Fruit fly (Drosophila melanogaster) whole organism, embryonic: ENCODE results near the gene cert.

Experiments used
- B-H2 ChIP-seq: fragments of 200-800 bp; sonication (Bioruptor generic); optimal IDR thresholded peaks from 2 replicates; lab custom pipeline; 2018; ENCODE audit warnings: missing biosample characterization, mild to moderate bottlenecking, missing genetic modification characterization
- BEAF-32 ChIP-seq: fragments of 200-800 bp; sonication (Bioruptor generic); optimal IDR thresholded peaks from 3 replicates; lab custom pipeline; 2017; ENCODE audit warnings: missing biosample characterization, missing genetic modification characterization, mild to moderate bottlenecking, moderate library complexity, missing genetic modification reagents
- BtbVII ChIP-seq: fragments of 200-800 bp; sonication (Bioruptor generic); optimal IDR thresholded peaks from 3 replicates; lab custom pipeline; 2017; ENCODE audit warnings: missing biosample characterization, mild to moderate bottlenecking, missing genetic modification characterization
- C15 ChIP-seq: fragments of 200-800 bp; sonication (Bioruptor generic); IDR thresholded peaks from 3 replicates; pipeline ENCODE4 v1.3.6; 2022; ENCODE audit warnings: missing biosample characterization, missing genetic modification characterization
- CG10209 ChIP-seq: fragments of 200-800 bp; sonication (Bioruptor generic); optimal IDR thresholded peaks from 3 replicates; lab custom pipeline; 2017; ENCODE audit warnings: missing biosample characterization, mild to moderate bottlenecking, missing genetic modification characterization, missing genetic modification reagents
- CG10431 ChIP-seq: fragments of 200-800 bp; sonication (Bioruptor generic); optimal IDR thresholded peaks from 3 replicates; lab custom pipeline; 2018; ENCODE audit warnings: missing biosample characterization, mild to moderate bottlenecking, missing genetic modification characterization
- CG11456 ChIP-seq: fragments of 200-800 bp; sonication (Bioruptor generic); IDR thresholded peaks from 3 replicates; pipeline ENCODE4 v1.3.6; 2022; ENCODE audit warnings: missing biosample characterization, missing genetic modification characterization
- CG13287 ChIP-seq: fragments of 200-800 bp; sonication (Bioruptor generic); IDR thresholded peaks from 2 replicates; pipeline ENCODE4 v1.3.6; 2022; ENCODE audit warnings: missing biosample characterization, missing genetic modification characterization; ENCODE audit not compliant: partially characterized antibody
- CG13296 ChIP-seq: fragments of 200-800 bp; sonication (Bioruptor generic); optimal IDR thresholded peaks from 3 replicates; lab custom pipeline; 2018; ENCODE audit warnings: missing biosample characterization, mild to moderate bottlenecking, missing genetic modification characterization
- CG13624 ChIP-seq: fragments of 200-800 bp; sonication (Bioruptor generic); optimal IDR thresholded peaks from 2 replicates; lab custom pipeline; 2016; ENCODE audit warnings: missing biosample characterization, missing genetic modification characterization
- CG14710 ChIP-seq: fragments of 200-800 bp; sonication (Bioruptor generic); optimal IDR thresholded peaks from 3 replicates; lab custom pipeline; 2019; ENCODE audit warnings: missing biosample characterization, mild to moderate bottlenecking, missing genetic modification characterization, moderate library complexity
- CG16815 ChIP-seq: fragments of 200-800 bp; sonication (Bioruptor generic); optimal IDR thresholded peaks from 3 replicates; lab custom pipeline; 2017; ENCODE audit warnings: missing biosample characterization, mild to moderate bottlenecking, missing genetic modification characterization
- CG18619 ChIP-seq: fragments of 200-800 bp; sonication (Bioruptor generic); optimal IDR thresholded peaks from 3 replicates; lab custom pipeline; 2017; ENCODE audit warnings: missing biosample characterization, mild to moderate bottlenecking, missing genetic modification characterization
- CG18764 ChIP-seq: fragments of 200-800 bp; sonication (Bioruptor generic); optimal IDR thresholded peaks from 3 replicates; lab custom pipeline; 2016; ENCODE audit warnings: missing biosample characterization, missing genetic modification characterization
- CG2120 ChIP-seq: fragments of 200-800 bp; sonication (Bioruptor generic); optimal IDR thresholded peaks from 3 replicates; lab custom pipeline; 2016; ENCODE audit warnings: missing biosample characterization, missing genetic modification characterization
- CG2129 ChIP-seq: fragments of 200-800 bp; sonication (Bioruptor generic); IDR thresholded peaks from 2 replicates; pipeline ENCODE4 v1.3.6; 2022; ENCODE audit warnings: missing biosample characterization, missing genetic modification characterization; ENCODE audit not compliant: partially characterized antibody
- CG2678 ChIP-seq: fragments of 200-800 bp; sonication (Bioruptor generic); optimal IDR thresholded peaks from 3 replicates; lab custom pipeline; 2019; ENCODE audit warnings: missing biosample characterization, mild to moderate bottlenecking, missing genetic modification characterization, moderate library complexity
- CG2875 ChIP-seq: fragments of 200-800 bp; sonication (Bioruptor generic); optimal IDR thresholded peaks from 2 replicates; lab custom pipeline; 2017; ENCODE audit warnings: missing biosample characterization, mild to moderate bottlenecking, missing genetic modification characterization, missing genetic modification reagents
- CG32767 ChIP-seq: fragments of 200-800 bp; sonication (Bioruptor generic); IDR thresholded peaks from 2 replicates; pipeline ENCODE4 v1.3.6; 2022; ENCODE audit warnings: missing biosample characterization, missing genetic modification characterization
- CG4360 ChIP-seq: fragments of 200-800 bp; sonication (Bioruptor generic); IDR thresholded peaks from 2 replicates; pipeline ENCODE4 v1.3.6; 2022; ENCODE audit warnings: missing biosample characterization, missing genetic modification characterization
- CG6254 ChIP-seq: fragments of 200-800 bp; sonication (Bioruptor generic); optimal IDR thresholded peaks from 3 replicates; lab custom pipeline; 2017; ENCODE audit warnings: mild to moderate bottlenecking, missing biosample characterization, missing genetic modification reagents, missing genetic modification characterization
- CG6683 ChIP-seq: fragments of 200-800 bp; sonication (Bioruptor generic); optimal IDR thresholded peaks from 2 replicates; lab custom pipeline; 2017; ENCODE audit warnings: missing biosample characterization, mild to moderate bottlenecking, missing genetic modification characterization, missing genetic modification reagents
- CG6765 ChIP-seq: fragments of 200-800 bp; sonication (Bioruptor generic); optimal IDR thresholded peaks from 3 replicates; lab custom pipeline; 2017; ENCODE audit warnings: missing biosample characterization, mild to moderate bottlenecking, missing genetic modification characterization
- CG6854 ChIP-seq: fragments of 200-800 bp; sonication (Bioruptor generic); optimal IDR thresholded peaks from 3 replicates; lab custom pipeline; 2017; ENCODE audit warnings: missing biosample characterization, mild to moderate bottlenecking, missing genetic modification characterization
- CG7786 ChIP-seq: fragments of 200-800 bp; sonication (Bioruptor generic); optimal IDR thresholded peaks from 2 replicates; lab custom pipeline; 2016; ENCODE audit warnings: missing biosample characterization, missing genetic modification characterization
- CG9797 ChIP-seq: fragments of 200-800 bp; sonication (Bioruptor generic); optimal IDR thresholded peaks from 3 replicates; lab custom pipeline; 2018; ENCODE audit warnings: missing biosample characterization, mild to moderate bottlenecking, missing genetic modification characterization
- CG9817 ChIP-seq: fragments of 200-800 bp; sonication (Bioruptor generic); optimal IDR thresholded peaks from 2 replicates; lab custom pipeline; 2018; ENCODE audit warnings: missing biosample characterization, mild to moderate bottlenecking, missing genetic modification characterization, moderate library complexity
- Dbx ChIP-seq: fragments of 200-800 bp; sonication (Bioruptor generic); IDR thresholded peaks from 3 replicates; pipeline ENCODE4 v1.3.6; 2022; ENCODE audit warnings: missing biosample characterization, missing genetic modification characterization
- Doc3 ChIP-seq: fragments of 200-800 bp; sonication (Bioruptor generic); IDR thresholded peaks from 3 replicates; pipeline ENCODE4 v1.3.6; 2022; ENCODE audit warnings: missing biosample characterization, missing genetic modification characterization; ENCODE audit not compliant: partially characterized antibody
- Gug ChIP-seq: fragments of 200-800 bp; sonication (Bioruptor generic); IDR thresholded peaks from 4 replicates; pipeline ENCODE4 v1.3.6; 2022; ENCODE audit warnings: missing biosample characterization, missing genetic modification characterization
- HLHmδ ChIP-seq: fragments of 200-800 bp; sonication (Bioruptor generic); optimal IDR thresholded peaks from 2 replicates; lab custom pipeline; 2018; ENCODE audit warnings: missing biosample characterization, mild to moderate bottlenecking, missing genetic modification characterization, moderate library complexity
- Hmr ChIP-seq: fragments of 200-800 bp; sonication (Bioruptor generic); optimal IDR thresholded peaks from 3 replicates; lab custom pipeline; 2017; ENCODE audit warnings: mild to moderate bottlenecking, missing biosample characterization, missing genetic modification reagents, missing genetic modification characterization
- Hr51 ChIP-seq, 2 experiments: fragments of 200-800 bp; sonication (Bioruptor generic); optimal IDR thresholded peaks; 2 replicates in 1 of 2; 3 replicates in 1 of 2; lab custom pipeline; 2016 to 2018; ENCODE audit warnings: missing biosample characterization in 2 of 2, missing genetic modification characterization in 2 of 2, mild to moderate bottlenecking in 1 of 2, moderate library complexity in 1 of 2
- Meics ChIP-seq: fragments of 200-800 bp; sonication (Bioruptor generic); optimal IDR thresholded peaks from 2 replicates; lab custom pipeline; 2017; ENCODE audit warnings: missing biosample characterization, mild to moderate bottlenecking, missing genetic modification characterization
- NC2α ChIP-seq: fragments of 200-800 bp; sonication (Bioruptor generic); optimal IDR thresholded peaks from 2 replicates; lab custom pipeline; 2016; ENCODE audit warnings: missing biosample characterization, missing genetic modification characterization
- NC2β ChIP-seq: fragments of 200-800 bp; sonication (Bioruptor generic); optimal IDR thresholded peaks from 2 replicates; lab custom pipeline; 2016; ENCODE audit warnings: missing biosample characterization, missing genetic modification characterization
- Rx ChIP-seq: fragments of 200-800 bp; sonication (Bioruptor generic); IDR thresholded peaks from 2 replicates; pipeline ENCODE4 v1.3.6; 2022; ENCODE audit warnings: missing biosample characterization, missing genetic modification characterization
- Sox100B ChIP-seq: fragments of 200-800 bp; sonication (Bioruptor generic); optimal IDR thresholded peaks from 3 replicates; lab custom pipeline; 2018; ENCODE audit warnings: missing biosample characterization, mild to moderate bottlenecking, missing genetic modification characterization
- YL-1 ChIP-seq: fragments of 200-800 bp; sonication (Bioruptor generic); optimal IDR thresholded peaks from 3 replicates; lab custom pipeline; 2017; ENCODE audit warnings: missing biosample characterization, mild to moderate bottlenecking, missing genetic modification characterization
- cad ChIP-seq: fragments of >200 bp; optimal IDR thresholded peaks from 2 replicates; lab custom pipeline; 2017; ENCODE audit warnings: missing biosample characterization, missing genetic modification characterization
- cato ChIP-seq: fragments of 200-800 bp; sonication (Bioruptor generic); optimal IDR thresholded peaks from 2 replicates; lab custom pipeline; 2016; ENCODE audit warnings: missing biosample characterization, missing genetic modification characterization, borderline replicate concordance
- cwo ChIP-seq: fragments of 200-800 bp; sonication (Bioruptor generic); optimal IDR thresholded peaks from 3 replicates; lab custom pipeline; 2017; ENCODE audit warnings: missing biosample characterization, missing genetic modification characterization, mild to moderate bottlenecking, moderate library complexity, missing genetic modification reagents
- kay ChIP-seq: fragments of 200-800 bp; sonication (Bioruptor generic); optimal IDR thresholded peaks from 2 replicates; lab custom pipeline; 2016; ENCODE audit warnings: missing biosample characterization, missing genetic modification characterization
- lmd ChIP-seq: fragments of 200-800 bp; sonication (Bioruptor generic); IDR thresholded peaks from 2 replicates; pipeline ENCODE4 v1.3.6; 2022; ENCODE audit warnings: missing biosample characterization, missing genetic modification characterization
- lov ChIP-seq, 2 experiments: fragments of 200-800 bp in 1 of 2; fragments of >200 bp in 1 of 2; sonication (Bioruptor generic) in 1 of 2; IDR thresholded peaks in 1 of 2; optimal IDR thresholded peaks in 1 of 2; 2 replicates in 1 of 2; 3 replicates in 1 of 2; pipeline versions ENCODE4 v1.3.6 to Lab custom; 2017 to 2022; ENCODE audit warnings: missing biosample characterization in 1 of 2, missing genetic modification characterization in 1 of 2
- mam ChIP-seq: fragments of 200-800 bp; sonication (Bioruptor generic); optimal IDR thresholded peaks from 3 replicates; lab custom pipeline; 2016; ENCODE audit warnings: missing biosample characterization, missing genetic modification characterization
- tap ChIP-seq: fragments of 200-800 bp; optimal IDR thresholded peaks from 3 replicates; lab custom pipeline; 2019; ENCODE audit warnings: missing biosample characterization, mild to moderate bottlenecking, missing genetic modification characterization, moderate library complexity
- tll ChIP-seq, 2 experiments: fragments of 200-800 bp in 1 of 2; fragments of >200 bp in 1 of 2; sonication (Bioruptor generic) in 1 of 2; optimal IDR thresholded peaks; 2 replicates each; lab custom pipeline; 2017 to 2019; ENCODE audit warnings: missing biosample characterization in 2 of 2, missing genetic modification characterization in 2 of 2, mild to moderate bottlenecking in 1 of 2, moderate library complexity in 1 of 2
- zfh1 ChIP-seq: fragments of 200-800 bp; sonication (Bioruptor generic); IDR thresholded peaks from 3 replicates; pipeline ENCODE4 v1.3.6; 2022; ENCODE audit warnings: missing biosample characterization, missing genetic modification characterization
- zfh2 ChIP-seq: fragments of 200-800 bp; sonication (Bioruptor generic); optimal IDR thresholded peaks from 2 replicates; lab custom pipeline; 2016; ENCODE audit warnings: missing biosample characterization, missing genetic modification characterization

Gene cert

dm6 chr3L:8284651-8285050 lies 5.0 kb downstream of the cert start (continued):
- TF ChIP-seq CG13287 (GFP tag; lab: Robert Waterston, UW) (no peak), CG32767 (GFP tag; lab: Robert Waterston, UW) (no peak), cad (no peak), BEAF-32 (GFP tag; lab: Kevin White, UChicago) (no peak), CG7786 (GFP tag; lab: Kevin White, UChicago) (no peak), Hmr (peak; percentile 5), Sox100B (GFP tag; lab: Kevin White, UChicago) (no peak), NC2β (GFP tag; lab: Kevin White, UChicago) (no peak), CG16815 (no peak), tap (tag; lab: Kevin White, UChicago) (no peak), CG14710 (no peak), CG6854 (no peak), Doc3 (GFP tag; lab: Robert Waterston, UW) (no peak), CG6683 (GFP tag; lab: Kevin White, UChicago) (no peak), CG2875 (GFP tag; lab: Kevin White, UChicago) (no peak), NC2α (no peak), Gug (peak; percentile 1; the same call in 1 of the 4 replicates), YL-1 (GFP tag; lab: Kevin White, UChicago) (no peak), Meics (GFP tag; lab: Kevin White, UChicago) (peak; percentile 33), zfh2 (GFP tag; lab: Kevin White, UChicago) (no peak), cato (GFP tag; lab: Kevin White, UChicago) (no peak), Rx (no peak), CG4360 (no peak), tll (GFP tag; optimal IDR thresholded peaks at IDR 0.05; lab: Kevin White, UChicago) (no peak), CG10431 (GFP tag; lab: Kevin White, UChicago) (no peak), zfh1 (no peak), CG11456 (no peak), lov (optimal IDR thresholded peaks at IDR 0.05; lab: Kevin White, UChicago) (no peak), lov (GFP tag; IDR thresholded peaks at IDR 0.05; lab: Robert Waterston, UW) (no peak), Dbx (GFP tag; lab: Robert Waterston, UW) (no peak), CG2678 (no peak), CG9817 (no peak), CG13296 (no peak), HLHmδ (GFP tag; lab: Kevin White, UChicago) (no peak), lmd (0 out of 2 replicates have a peak, but pooled peaks have one; percentile 38), CG18619 (GFP tag; lab: Kevin White, UChicago) (no peak), CG18764 (no peak), BtbVII (GFP tag; lab: Kevin White, UChicago) (no peak), mam (GFP tag; lab: Kevin White, UChicago) (peak; percentile 7), CG2120 (peak; percentile 64), CG10209 (GFP tag; lab: Kevin White, UChicago) (peak; percentile 11), C15 (GFP tag; lab: Robert Waterston, UW) (no peak), Hr51 (GFP tag; optimal IDR thresholded peaks at IDR 0.05; lab: Kevin White, UChicago) (no peak), CG9797 (GFP tag; lab: Kevin White, UChicago) (no peak), cwo (GFP tag; lab: Kevin White, UChicago) (peak; percentile 14), CG13624 (peak; percentile 25), CG6254 (GFP tag; lab: Kevin White, UChicago) (no peak), kay (GFP tag; lab: Kevin White, UChicago) (no peak), CG2129 (GFP tag; lab: Robert Waterston, UW) (no peak), CG6765 (GFP tag; lab: Kevin White, UChicago) (no peak), B-H2 (no peak)
